Worm (Caenorhabditis elegans): ENCODE data around the gene F52H3.6.

Gene F52H3.6

DNA sequence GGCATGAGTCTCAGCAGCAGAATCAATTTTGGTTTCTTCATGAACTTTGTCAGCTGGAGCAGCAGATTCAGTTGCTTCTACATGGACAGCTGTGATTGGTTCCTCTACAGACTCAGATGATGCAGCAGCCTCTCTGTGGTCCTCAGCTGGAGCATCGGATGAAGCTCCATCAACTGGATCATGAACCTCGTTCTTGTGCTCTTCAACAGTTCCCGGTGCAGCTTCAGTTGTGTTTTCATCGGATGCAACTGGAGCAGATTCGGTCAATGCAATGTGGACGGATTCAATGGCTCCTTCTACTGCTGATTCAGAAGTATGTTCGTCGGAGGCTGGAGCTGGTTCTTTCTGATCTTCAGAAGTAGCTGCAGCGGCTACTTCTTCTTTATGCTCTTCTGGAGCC lies 13.8 kb downstream of the F52H3.6 start:
- no peak for TF ChIP-seq efl-1 (optimal IDR thresholded peaks at IDR 0.05)
- peak in 1 of 2 experiments; percentile 92 for TF ChIP-seq efl-1 (GFP tag; optimal IDR thresholded peaks at IDR 0.05 in 1 of 2)
- TF ChIP-seq hpl-2 (GFP tag; optimal IDR thresholded peaks at IDR 0.05): no peak
- no peak for TF ChIP-seq nhr-84 (tag; optimal IDR thresholded peaks at IDR 0.05)

DNA sequence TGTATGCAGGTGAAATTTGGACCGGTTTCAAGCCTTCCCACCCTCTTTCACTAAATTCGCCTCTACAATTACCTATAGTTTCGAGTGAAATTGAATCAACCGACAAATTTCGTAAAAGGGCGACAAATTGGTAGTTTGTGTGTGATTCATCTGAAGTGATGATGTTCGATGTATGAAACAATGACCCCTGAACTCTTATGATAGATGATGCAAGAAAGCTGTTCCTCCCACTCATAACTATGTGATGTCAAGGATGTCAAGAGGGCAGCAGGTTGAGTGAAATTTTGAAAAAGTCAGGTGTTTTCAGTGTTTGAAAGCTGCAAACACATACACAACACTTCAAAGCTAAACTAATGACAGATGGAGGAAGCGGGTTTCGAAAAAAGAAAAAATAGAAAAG lies 15.7 kb downstream of the F52H3.6 start:
- no peak for TF ChIP-seq efl-1 (optimal IDR thresholded peaks at IDR 0.05)
- TF ChIP-seq efl-1 (GFP tag; optimal IDR thresholded peaks at IDR 0.05 in 1 of 2): peak in 1 of 2 experiments; percentile 88
- no peak for TF ChIP-seq lin-13 (GFP tag; optimal IDR thresholded peaks at IDR 0.05)
- TF ChIP-seq nhr-71 (tag; optimal IDR thresholded peaks at IDR 0.05): peak; percentile 18
- no peak for TF ChIP-seq alr-1 (tag; optimal IDR thresholded peaks at IDR 0.05; ENCODE audit: borderline replicate concordance)
- TF ChIP-seq ceh-63 (GFP tag; optimal IDR thresholded peaks at IDR 0.05): no peak
- no peak for TF ChIP-seq mep-1 (tag; optimal IDR thresholded peaks at IDR 0.05)
- TF ChIP-seq zip-4 (GFP tag; optimal IDR thresholded peaks at IDR 0.05): no peak
- TF ChIP-seq grh-1 (GFP tag; IDR thresholded peaks at IDR 0.05): no peak
- no peak for TF ChIP-seq ztf-11 (tag; optimal IDR thresholded peaks at IDR 0.05)
- no peak for TF ChIP-seq F16B12.6 (tag; optimal IDR thresholded peaks at IDR 0.05)
- no peak for TF ChIP-seq nhr-76 (tag; optimal IDR thresholded peaks at IDR 0.05)
- TF ChIP-seq C16A3.4 (tag; optimal IDR thresholded peaks at IDR 0.05): no peak
- no peak for TF ChIP-seq unc-30 (tag; optimal IDR thresholded peaks at IDR 0.05)
- no peak for TF ChIP-seq tbx-2 (tag; optimal IDR thresholded peaks at IDR 0.05)
- peak; percentile 44 for TF ChIP-seq unc-130 (tag; optimal IDR thresholded peaks at IDR 0.05)
- no peak for TF ChIP-seq pax-3 (tag; optimal IDR thresholded peaks at IDR 0.05)
- TF ChIP-seq lin-39 (tag; optimal IDR thresholded peaks at IDR 0.05): no peak
- no peak for TF ChIP-seq isw-1 (GFP tag; IDR thresholded peaks at IDR 0.05)
- peak; percentile 13 for TF ChIP-seq blmp-1 (tag; optimal IDR thresholded peaks at IDR 0.05)
- TF ChIP-seq pag-3 (tag; optimal IDR thresholded peaks at IDR 0.05; ENCODE audit: borderline replicate concordance, insufficient read depth): no peak
- no peak for TF ChIP-seq ceh-88 (GFP tag; IDR thresholded peaks at IDR 0.05)
- TF ChIP-seq mab-9 (GFP tag; IDR thresholded peaks at IDR 0.05): no peak
- no peak for TF ChIP-seq nhr-77 (tag; optimal IDR thresholded peaks at IDR 0.05)
- TF ChIP-seq C34B4.2 (tag; optimal IDR thresholded peaks at IDR 0.05): no peak
- peak; percentile 27 for TF ChIP-seq rnt-1 (tag; optimal IDR thresholded peaks at IDR 0.05)
- peak in 1 of 2 experiments; percentile 36 for TF ChIP-seq lsy-2 (tag; optimal IDR thresholded peaks at IDR 0.05)
- TF ChIP-seq jun-1 (tag; optimal IDR thresholded peaks at IDR 0.05): no peak
- TF ChIP-seq lin-14 (GFP tag; optimal IDR thresholded peaks at IDR 0.05): peak; percentile 55
- TF ChIP-seq unc-98 (GFP tag; IDR thresholded peaks at IDR 0.05): no peak
- no peak for TF ChIP-seq lin-15B (tag; optimal IDR thresholded peaks at IDR 0.05)
- TF ChIP-seq egl-13 (tag; optimal IDR thresholded peaks at IDR 0.05): no peak
- TF ChIP-seq aly-2 (tag; optimal IDR thresholded peaks at IDR 0.05): no peak
- TF ChIP-seq elt-2 (tag; optimal IDR thresholded peaks at IDR 0.05): no peak

DNA sequence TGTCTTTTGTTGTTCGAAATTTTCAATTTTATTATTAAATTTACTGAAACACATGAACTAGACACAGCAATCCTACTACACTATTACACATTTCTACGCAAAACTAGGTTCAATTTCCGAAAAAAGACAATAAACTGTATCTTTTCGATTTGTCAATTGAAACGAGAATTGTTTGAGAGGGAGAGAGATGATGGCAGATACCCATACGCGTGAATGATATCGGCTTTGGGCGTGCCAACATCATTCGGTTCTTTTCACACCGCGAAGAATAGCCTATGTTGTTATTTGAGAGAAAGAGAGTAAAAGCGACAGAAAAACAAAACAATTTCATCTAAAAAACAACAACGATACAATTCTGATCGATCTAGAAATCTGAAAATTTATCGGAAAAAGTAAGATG lies 16.5 kb downstream of the F52H3.6 start:
- peak; percentile 26 for TF ChIP-seq nhr-20 (tag; optimal IDR thresholded peaks at IDR 0.05)
- TF ChIP-seq ceh-82 (tag; optimal IDR thresholded peaks at IDR 0.05): no peak
- TF ChIP-seq lin-14 (GFP tag; optimal IDR thresholded peaks at IDR 0.05): peak; percentile 39
- no peak for TF ChIP-seq nhr-76 (tag; optimal IDR thresholded peaks at IDR 0.05)
- peak; percentile 52 for TF ChIP-seq blmp-1 (tag; optimal IDR thresholded peaks at IDR 0.05)
- TF ChIP-seq lir-3 (tag; optimal IDR thresholded peaks at IDR 0.05; ENCODE audit: poor library complexity): no peak
- no peak for TF ChIP-seq snpc-4 (tag; optimal IDR thresholded peaks at IDR 0.05)
- TF ChIP-seq fkh-10 (GFP tag; optimal IDR thresholded peaks at IDR 0.05): no peak
- no peak for TF ChIP-seq unc-86 (tag; optimal IDR thresholded peaks at IDR 0.05)
- TF ChIP-seq xbp-1 (tag; optimal IDR thresholded peaks at IDR 0.05): no peak
- peak; percentile 4 for TF ChIP-seq snu-23 (GFP tag; optimal IDR thresholded peaks at IDR 0.05)
- no peak for TF ChIP-seq sup-37 (GFP tag; optimal IDR thresholded peaks at IDR 0.05)
- TF ChIP-seq aha-1 (tag; optimal IDR thresholded peaks at IDR 0.05): no peak
- TF ChIP-seq aly-2 (tag; optimal IDR thresholded peaks at IDR 0.05): no peak
- TF ChIP-seq elt-3 (tag; optimal IDR thresholded peaks at IDR 0.05): peak in 1 of 6 experiments; percentile 44
- TF ChIP-seq rnt-1 (tag; optimal IDR thresholded peaks at IDR 0.05): no peak
- no peak for TF ChIP-seq nhr-77 (tag; optimal IDR thresholded peaks at IDR 0.05)
- no peak for TF ChIP-seq dpl-1 (GFP tag; optimal IDR thresholded peaks at IDR 0.05)
- no peak for TF ChIP-seq lin-15B (tag; optimal IDR thresholded peaks at IDR 0.05)
- TF ChIP-seq ztf-11 (tag; optimal IDR thresholded peaks at IDR 0.05): no peak
- peak; percentile 3 for TF ChIP-seq nhr-85 (tag)
- TF ChIP-seq irx-1 (tag; optimal IDR thresholded peaks at IDR 0.05): no peak
- TF ChIP-seq efl-1 (optimal IDR thresholded peaks at IDR 0.05): no peak
- TF ChIP-seq efl-1 (GFP tag; optimal IDR thresholded peaks at IDR 0.05 in 1 of 2): peak in 1 of 2 experiments; percentile 81
- no peak for TF ChIP-seq unc-98 (GFP tag; IDR thresholded peaks at IDR 0.05)
